Fruit fly (Drosophila melanogaster): Measurements from ENCODE around the gene FucTD.

FucTD gene

dm6 chr3L:1457281-1457680 lies 41.2 kb downstream of the FucTD start (continued):
- TF ChIP-seq eg (GFP tag; IDR thresholded peaks at IDR 0.05) (no peak), Smox (GFP tag; optimal IDR thresholded peaks at IDR 0.05) (peak; percentile 69), OdsH (GFP tag; optimal IDR thresholded peaks at IDR 0.05) (peak; percentile 32), fd59A (GFP tag; optimal IDR thresholded peaks at IDR 0.05) (no peak), Met (GFP tag; optimal IDR thresholded peaks at IDR 0.05) (peak; percentile 77), CG32006 (GFP tag; optimal IDR thresholded peaks at IDR 0.05) (no peak), svp (GFP tag) (peak; percentile 88), Gug (GFP tag; IDR thresholded peaks at IDR 0.05) (no peak), topi (GFP tag; optimal IDR thresholded peaks at IDR 0.05) (peak; percentile 59), CG6276 (GFP tag; optimal IDR thresholded peaks at IDR 0.05) (no peak), Sox15 (GFP tag; optimal IDR thresholded peaks at IDR 0.05) (peak; percentile 51), CG10669 (GFP tag; optimal IDR thresholded peaks at IDR 0.05) (no peak), Lpt (GFP tag; optimal IDR thresholded peaks at IDR 0.05) (no peak), Eip75B (GFP tag; optimal IDR thresholded peaks at IDR 0.05) (peak; percentile 54), CG6792 (GFP tag; optimal IDR thresholded peaks at IDR 0.05) (peak; percentile 62), Sox102F (GFP tag; optimal IDR thresholded peaks at IDR 0.05) (peak; percentile 46), CG8632 (GFP tag; optimal IDR thresholded peaks at IDR 0.05) (peak; percentile 34), fkh (GFP tag; optimal IDR thresholded peaks at IDR 0.05) (no peak)

dm6 chr3L:1457998-1458728 lies 42.1 kb downstream of the FucTD start:
- TF ChIP-seq ss (GFP tag; optimal IDR thresholded peaks at IDR 0.05) (no peak), CG6854 (GFP tag; optimal IDR thresholded peaks at IDR 0.05) (no peak), CG8119 (GFP tag; IDR thresholded peaks at IDR 0.05) (no peak), fkh (GFP tag; optimal IDR thresholded peaks at IDR 0.05) (no peak), achi (GFP tag; optimal IDR thresholded peaks at IDR 0.05) (peak; percentile 21), CG34406 (GFP tag; optimal IDR thresholded peaks at IDR 0.05) (peak; percentile 45), CG11902 (GFP tag; optimal IDR thresholded peaks at IDR 0.05) (peak; percentile 62), CG11294 (GFP tag; IDR thresholded peaks at IDR 0.05) (no peak), Gug (GFP tag; IDR thresholded peaks at IDR 0.05) (no peak), CG10631 (GFP tag; optimal IDR thresholded peaks at IDR 0.05) (no peak), Eip78C (GFP tag) (peak; percentile 75), CG9139 (GFP tag; optimal IDR thresholded peaks at IDR 0.05) (no peak), CG3032 (tag; optimal IDR thresholded peaks at IDR 0.05) (no peak), CG10669 (GFP tag; optimal IDR thresholded peaks at IDR 0.05) (no peak), OdsH (GFP tag; optimal IDR thresholded peaks at IDR 0.05) (peak; percentile 15), CG6808 (GFP tag; optimal IDR thresholded peaks at IDR 0.05) (no peak), dsx (GFP tag; optimal IDR thresholded peaks at IDR 0.05; ENCODE audit: poor library complexity, severe bottlenecking) (no peak), Blimp-1 (GFP tag; optimal IDR thresholded peaks at IDR 0.05) (no peak), dac (GFP tag; optimal IDR thresholded peaks at IDR 0.05) (no peak), Sox102F (GFP tag; optimal IDR thresholded peaks at IDR 0.05) (peak; percentile 65), Lpt (GFP tag; optimal IDR thresholded peaks at IDR 0.05) (no peak), acj6 (GFP tag; optimal IDR thresholded peaks at IDR 0.05) (peak; percentile 36), CG1621 (tag; optimal IDR thresholded peaks at IDR 0.05) (no peak), CG11762 (GFP tag; optimal IDR thresholded peaks at IDR 0.05; ENCODE audit: insufficient read depth) (no peak), Smox (GFP tag; optimal IDR thresholded peaks at IDR 0.05) (peak; percentile 65), CG8319 (GFP tag; optimal IDR thresholded peaks at IDR 0.05) (peak; percentile 48), svp (GFP tag) (peak; percentile 87), CG6792 (GFP tag; optimal IDR thresholded peaks at IDR 0.05) (peak; percentile 56), CG32006 (GFP tag; optimal IDR thresholded peaks at IDR 0.05) (no peak), Hr38 (GFP tag; optimal IDR thresholded peaks at IDR 0.05) (no peak), spab (GFP tag; optimal IDR thresholded peaks at IDR 0.05) (no peak), eg (GFP tag; IDR thresholded peaks at IDR 0.05) (no peak), salr (GFP tag; optimal IDR thresholded peaks at IDR 0.05) (no peak), Sox14 (GFP tag; optimal IDR thresholded peaks at IDR 0.05) (peak; percentile 22), Eip75B (GFP tag; optimal IDR thresholded peaks at IDR 0.05) (peak; percentile 49), CG3919 (GFP tag; optimal IDR thresholded peaks at IDR 0.05) (peak; percentile 32), lz (GFP tag; optimal IDR thresholded peaks at IDR 0.05) (peak; percentile 57), fd85E (GFP tag; optimal IDR thresholded peaks at IDR 0.05) (peak; percentile 44), Hr39 (GFP tag; optimal IDR thresholded peaks at IDR 0.05) (peak; percentile 63), vri (GFP tag; optimal IDR thresholded peaks at IDR 0.05) (peak; percentile 34), fd59A (GFP tag; optimal IDR thresholded peaks at IDR 0.05) (no peak), Eip93F (GFP tag; optimal IDR thresholded peaks at IDR 0.05) (no peak)

Measured in whole organism, prepupa.